Worm (Caenorhabditis elegans) whole organism, L1 larva: ENCODE measurements around the gene srh-172.

ENCODE experiments used
- C04F5.9 ChIP-seq: sonication (generic microtip); optimal IDR thresholded peaks from 2 replicates; lab custom pipeline; 2016; ENCODE audit warnings: missing genetic modification characterization, missing compliant biosample characterization
- aly-2 ChIP-seq: fragments of 150-350 bp; optimal IDR thresholded peaks from 2 replicates; lab custom pipeline; 2014; ENCODE audit warnings: missing biosample characterization, missing genetic modification characterization
- blmp-1 ChIP-seq: fragments of 150-350 bp; optimal IDR thresholded peaks from 2 replicates; lab custom pipeline; 2014; ENCODE audit warnings: missing biosample characterization, missing genetic modification characterization
- elt-2 ChIP-seq: sonication (generic microtip); optimal IDR thresholded peaks from 2 replicates; lab custom pipeline; 2016; ENCODE audit warnings: missing genetic modification characterization, mild to moderate bottlenecking, inconsistent platforms, missing compliant biosample characterization, missing genetic modification reagents
- hlh-17 ChIP-seq: fragments of 200-800 bp; sonication (Bioruptor generic); optimal IDR thresholded peaks from 2 replicates; lab custom pipeline; 2018; ENCODE audit warnings: missing genetic modification characterization, mild to moderate bottlenecking, missing compliant biosample characterization, moderate library complexity, borderline replicate concordance
- irx-1 ChIP-seq: sonication (generic microtip); optimal IDR thresholded peaks from 2 replicates; lab custom pipeline; 2016; ENCODE audit warnings: missing genetic modification characterization, missing compliant biosample characterization
- lin-39 ChIP-seq: fragments of 150-350 bp; optimal IDR thresholded peaks from 2 replicates; lab custom pipeline; 2014; ENCODE audit warnings: missing biosample characterization, missing genetic modification reagents, missing genetic modification characterization
- lsy-2 ChIP-seq, 2 experiments: fragments of 150-350 bp; optimal IDR thresholded peaks; 2 replicates each; lab custom pipeline; 2014; ENCODE audit warnings: missing biosample characterization in 2 of 2, missing genetic modification characterization in 2 of 2
- mdl-1 ChIP-seq, 2 experiments: fragments of 150-350 bp; optimal IDR thresholded peaks; 2 replicates each; lab custom pipeline; 2014 to 2017; ENCODE audit warnings: missing biosample characterization in 2 of 2, missing genetic modification characterization in 2 of 2, inconsistent platforms in 1 of 2
- nhr-28 ChIP-seq: fragments of 150-350 bp; optimal IDR thresholded peaks from 2 replicates; lab custom pipeline; 2014; ENCODE audit warnings: missing biosample characterization, missing genetic modification characterization
- nhr-47 ChIP-seq: sonication (generic microtip); optimal IDR thresholded peaks from 2 replicates; lab custom pipeline; 2016; ENCODE audit warnings: mild to moderate bottlenecking, missing genetic modification characterization, moderate library complexity, missing compliant biosample characterization
- pax-3 ChIP-seq: fragments of 200-800 bp; sonication (Bioruptor generic); optimal IDR thresholded peaks from 2 replicates; lab custom pipeline; 2018; ENCODE audit warnings: mild to moderate bottlenecking, missing genetic modification characterization, moderate library complexity, missing compliant biosample characterization
- zag-1 ChIP-seq: fragments of 150-350 bp; optimal IDR thresholded peaks from 2 replicates; lab custom pipeline; 2014; ENCODE audit warnings: missing biosample characterization, missing genetic modification characterization

DNA sequence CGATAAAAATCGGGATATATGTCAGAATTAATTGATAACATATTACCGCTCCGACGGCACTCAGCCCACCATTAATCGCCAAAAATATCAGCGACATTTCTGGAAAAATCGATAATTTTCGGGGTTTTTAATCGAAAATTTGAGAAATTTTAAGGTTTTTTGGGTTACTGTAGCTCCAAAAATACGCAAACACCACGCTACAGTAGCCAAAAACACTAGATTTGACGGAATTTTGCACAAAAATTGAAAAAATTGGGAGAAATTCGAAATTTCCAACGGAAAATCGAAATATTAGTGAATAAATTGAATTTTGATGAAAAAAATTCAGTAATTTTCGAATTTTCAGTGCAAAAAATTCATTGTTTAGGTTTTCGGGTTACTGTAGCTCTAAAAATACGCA lies 24.6 kb upstream of the srh-172 start, which contains the start of gene algn-7:
- no peak for TF ChIP-seq hlh-17 (GFP tag; lab: Kevin White, UChicago)
- TF ChIP-seq aly-2 (tag; lab: Kevin White, UChicago), result no peak
- TF ChIP-seq nhr-28 (tag; lab: Kevin White, UChicago), result no peak
- no peak for TF ChIP-seq zag-1 (tag; lab: Kevin White, UChicago)
- TF ChIP-seq C04F5.9 (tag; lab: Kevin White, UChicago), result no peak
- no peak for TF ChIP-seq mdl-1 (tag; optimal IDR thresholded peaks at IDR 0.05; lab: Kevin White, UChicago)
- no peak for TF ChIP-seq elt-2
- TF ChIP-seq irx-1 (tag; lab: Kevin White, UChicago), result no peak
- no peak for TF ChIP-seq pax-3 (tag; lab: Kevin White, UChicago)
- no peak for TF ChIP-seq lsy-2 (tag; optimal IDR thresholded peaks at IDR 0.05; lab: Kevin White, UChicago)
- no peak for TF ChIP-seq lin-39 (tag; lab: Kevin White, UChicago)
- TF ChIP-seq nhr-47, result no peak
- TF ChIP-seq blmp-1, result no peak
